Fruit fly (Drosophila melanogaster) whole organism, wandering third instar larva: ENCODE results near the gene del.

Experiments used
- HLH106 ChIP-seq: fragments of 200-800 bp; optimal IDR thresholded peaks from 3 replicates; lab custom pipeline; 2019; ENCODE audit warnings: missing biosample characterization, mild to moderate bottlenecking, missing genetic modification characterization, moderate library complexity
- Hr78 ChIP-seq: fragments of >200 bp; optimal IDR thresholded peaks from 2 replicates; lab custom pipeline; 2017; ENCODE audit warnings: missing biosample characterization, missing genetic modification characterization
- Mio ChIP-seq: sonication (Bioruptor generic); optimal IDR thresholded peaks from 2 replicates; lab custom pipeline; 2016; ENCODE audit warnings: missing biosample characterization, missing genetic modification characterization
- OdsH ChIP-seq: fragments of 200-800 bp; sonication (Bioruptor generic); optimal IDR thresholded peaks from 2 replicates; lab custom pipeline; 2016; ENCODE audit warnings: missing biosample characterization, mild to moderate bottlenecking, missing genetic modification characterization
- Sp1 ChIP-seq: fragments of 200-800 bp; sonication (Bioruptor generic); optimal IDR thresholded peaks from 3 replicates; lab custom pipeline; 2019; ENCODE audit warnings: missing biosample characterization, mild to moderate bottlenecking, missing genetic modification characterization, moderate library complexity
- br ChIP-seq: fragments of 200-800 bp; sonication (Bioruptor generic); optimal IDR thresholded peaks from 2 replicates; lab custom pipeline; 2016; ENCODE audit warnings: missing biosample characterization, missing genetic modification characterization
- dl ChIP-seq, 2 experiments: fragments of 175-275, 200-275 bp in 1 of 2; fragments of 200-275 bp in 1 of 2; sonication (Bioruptor generic); optimal IDR thresholded peaks; lab custom pipeline; 2018; ENCODE audit warnings: mild to moderate bottlenecking in 2 of 2, missing biosample characterization in 2 of 2, missing genetic modification characterization in 2 of 2, moderate library complexity in 2 of 2; ENCODE audit not compliant: partially characterized antibody in 2 of 2, insufficient read depth in 1 of 2
- h ChIP-seq: fragments of 200-800 bp; sonication (Bioruptor generic); optimal IDR thresholded peaks from 3 replicates; lab custom pipeline; 2016; ENCODE audit warnings: missing biosample characterization, mild to moderate bottlenecking, missing genetic modification characterization
- psq ChIP-seq: fragments of 200-800 bp; sonication (Bioruptor generic); optimal IDR thresholded peaks from 3 replicates; lab custom pipeline; 2017; ENCODE audit warnings: missing biosample characterization, mild to moderate bottlenecking, missing genetic modification characterization, moderate library complexity
- sv ChIP-seq: fragments of 200-800 bp; sonication (Bioruptor generic); optimal IDR thresholded peaks from 3 replicates; lab custom pipeline; 2016; ENCODE audit warnings: missing biosample characterization, missing genetic modification characterization

dm6 chr2L:21142972-21143385, 5.4 kb downstream of the del start, which contains the start of gene pths:
- peak; percentile 43 for TF ChIP-seq Hr78 (GFP tag; lab: Kevin White, UChicago)
- no peak for TF ChIP-seq dl (GFP tag; optimal IDR thresholded peaks at IDR 0.05; lab: Kevin White, UChicago; ENCODE audit: insufficient read depth in 1 of 2, partially characterized antibody in 2 of 2)
- no peak for TF ChIP-seq OdsH (GFP tag; lab: Kevin White, UChicago)
- TF ChIP-seq Mio (GFP tag; lab: Kevin White, UChicago) = no peak
- peak; percentile 40 for TF ChIP-seq HLH106 (tag; lab: Kevin White, UChicago)
- TF ChIP-seq h (GFP tag; lab: Kevin White, UChicago) = no peak
- TF ChIP-seq Sp1 (GFP tag; lab: Kevin White, UChicago) = no peak
- TF ChIP-seq br (GFP tag; lab: Kevin White, UChicago) = no peak
- no peak for TF ChIP-seq psq (GFP tag; lab: Kevin White, UChicago)
- TF ChIP-seq sv = no peak
